Fruit fly (Drosophila melanogaster): Measurements from ENCODE around the gene sfl.
A peak's percentile ranks its signal among the peaks of the same experiment; 100 is the strongest.

sfl gene

dm6 chr3L:6576709-6577108 is 81.2 kb downstream of the sfl start (continued):
- TF ChIP-seq sc (optimal IDR thresholded peaks at IDR 0.05) (no peak), sc (GFP tag; optimal IDR thresholded peaks at IDR 0.05) (no peak), CG42726 (GFP tag; IDR thresholded peaks at IDR 0.05; ENCODE audit: partially characterized antibody) (no peak), CG10321 (GFP tag; IDR thresholded peaks at IDR 0.05) (0 out of 2 replicates have a peak, but pooled peaks have one; percentile 21), GATAe (GFP tag; conservative IDR thresholded peaks at IDR 0.05) (no peak), tio (GFP tag; optimal IDR thresholded peaks at IDR 0.05) (peak; percentile 38), sisA (GFP tag; IDR thresholded peaks at IDR 0.05) (peak; percentile 62), CG14050 (GFP tag; IDR thresholded peaks at IDR 0.05) (peak; percentile 77)

- TF ChIP-seq dmrt99B (tag; optimal IDR thresholded peaks at IDR 0.05) (peak; percentile 46), CG2678 (tag; optimal IDR thresholded peaks at IDR 0.05) (peak; percentile 31), gem (tag; optimal IDR thresholded peaks at IDR 0.05) (peak; percentile 42), tap (tag; optimal IDR thresholded peaks at IDR 0.05) (peak; percentile 22), CG17359 (tag; optimal IDR thresholded peaks at IDR 0.05) (peak; percentile 27), seq (GFP tag; IDR thresholded peaks at IDR 0.05) (no peak), PHDP (tag; optimal IDR thresholded peaks at IDR 0.05) (peak; percentile 16), prd (optimal IDR thresholded peaks at IDR 0.05) (no peak), prd (GFP tag; IDR thresholded peaks at IDR 0.05) (0 out of 3 replicates have a peak, but pooled peaks have one; percentile 6), fd96Cb (tag; optimal IDR thresholded peaks at IDR 0.05) (peak; percentile 10), CG11504 (tag; optimal IDR thresholded peaks at IDR 0.05) (peak; percentile 39), row (GFP tag; IDR thresholded peaks at IDR 0.05) (peak; percentile 30; the same call in 1 of the 3 replicates), ATbp (GFP tag; optimal IDR thresholded peaks at IDR 0.05) (peak; percentile 12), CG8281 (tag; optimal IDR thresholded peaks at IDR 0.05) (peak; percentile 99), CG13424 (tag; optimal IDR thresholded peaks at IDR 0.05) (peak; percentile 9), Eip74EF (GFP tag; optimal IDR thresholded peaks at IDR 0.05) (peak in 1 of 2 experiments; percentile 26), CG11695 (GFP tag; IDR thresholded peaks at IDR 0.05) (no peak), Med (GFP tag) (peak; percentile 45), sens (GFP tag) (peak; percentile 11), CG18011 (GFP tag; optimal IDR thresholded peaks at IDR 0.05) (no peak), CG17612 (GFP tag; IDR thresholded peaks at IDR 0.05) (peak; percentile 72; the same call in 1 of the 2 replicates), zf30C (GFP tag; optimal IDR thresholded peaks at IDR 0.05) (no peak), Sox102F (GFP tag; optimal IDR thresholded peaks at IDR 0.05) (peak; percentile 41), CG7839 (tag; optimal IDR thresholded peaks at IDR 0.05) (peak; percentile 6), nmo (GFP tag; optimal IDR thresholded peaks at IDR 0.05) (peak; percentile 17), CG12104 (GFP tag; optimal IDR thresholded peaks at IDR 0.05) (no peak), Hr51 (GFP tag; optimal IDR thresholded peaks at IDR 0.05) (peak in 1 of 2 experiments; percentile 32), kay (GFP tag; optimal IDR thresholded peaks at IDR 0.05) (no peak), CG14710 (tag; optimal IDR thresholded peaks at IDR 0.05) (no peak)
Observed at dm6 chr3L:6577313-6577852, 81.9 kb downstream of the sfl start.

- TF ChIP-seq esg (GFP tag; conservative IDR thresholded peaks at IDR 0.05) (0 out of 2 replicates have a peak, but pooled peaks have one; percentile 14), CG4820 (GFP tag; optimal IDR thresholded peaks at IDR 0.05) (peak; percentile 13), kay (GFP tag; optimal IDR thresholded peaks at IDR 0.05) (no peak), prd (optimal IDR thresholded peaks at IDR 0.05) (no peak), prd (GFP tag; IDR thresholded peaks at IDR 0.05) (peak; percentile 55; the same call in 2 of the 3 replicates), Kr (GFP tag; optimal IDR thresholded peaks at IDR 0.05) (no peak), z (GFP tag; IDR thresholded peaks at IDR 0.05) (0 out of 3 replicates have a peak, but pooled peaks have one; percentile 26), sim (GFP tag; IDR thresholded peaks at IDR 0.05) (peak; percentile 37; the same call in 1 of the 2 replicates), zfh1 (GFP tag; IDR thresholded peaks at IDR 0.05) (peak; percentile 75), CG12104 (GFP tag; optimal IDR thresholded peaks at IDR 0.05) (no peak), Drgx (GFP tag; IDR thresholded peaks at IDR 0.05) (peak; percentile 65; the same call in 1 of the 2 replicates), Side (GFP tag; optimal IDR thresholded peaks at IDR 0.05) (no peak), row (GFP tag; IDR thresholded peaks at IDR 0.05) (no peak; the same call in 2 of the 3 replicates), trh (GFP tag; optimal IDR thresholded peaks at IDR 0.05) (no peak), dimm (GFP tag; IDR thresholded peaks at IDR 0.05) (no peak)
Observed at dm6 chr3L:6589429-6590062, 94.1 kb downstream of the sfl start, which contains the start of gene jv. Gene jv, minus strand, starts transcription at chr3L:6589479.
